Worm (Caenorhabditis elegans) whole organism, early embryonic: Measurements from ENCODE around the gene clec-191.

Experiments used
- F13C5.2 ChIP-seq: sonication (generic microtip); optimal IDR thresholded peaks from 2 replicates; lab custom pipeline; 2017; ENCODE audit warnings: mild to moderate bottlenecking, missing genetic modification characterization, inconsistent platforms, missing compliant biosample characterization
- ama-1 ChIP-seq: fragments of 150-350 bp; optimal IDR thresholded peaks from 2 replicates; lab custom pipeline; 2014
- ceh-13 ChIP-seq: fragments of 200-800 bp; sonication (Bioruptor generic); optimal IDR thresholded peaks from 2 replicates; lab custom pipeline; 2018; ENCODE audit warnings: mild to moderate bottlenecking, missing genetic modification characterization, missing compliant biosample characterization
- ceh-36 ChIP-seq: sonication (generic microtip); optimal IDR thresholded peaks from 2 replicates; lab custom pipeline; 2016; ENCODE audit warnings: missing genetic modification characterization, inconsistent platforms, missing compliant biosample characterization
- ets-7 ChIP-seq: sonication (generic microtip); optimal IDR thresholded peaks from 2 replicates; lab custom pipeline; 2016; ENCODE audit warnings: missing genotype, missing genetic modification characterization, missing compliant biosample characterization
- scrt-1 ChIP-seq: fragments of 200-800 bp; sonication (Bioruptor generic); IDR thresholded peaks from 2 replicates; pipeline ENCODE4 v1.3.6; 2022; ENCODE audit warnings: missing genetic modification characterization, missing compliant biosample characterization
- tbx-37 ChIP-seq: fragments of 200-800 bp; sonication (Bioruptor generic); conservative IDR thresholded peaks from 2 replicates; pipeline ENCODE4 v1.3.6; 2022; ENCODE audit warnings: missing genetic modification reagents, missing genetic modification characterization, missing compliant biosample characterization

DNA sequence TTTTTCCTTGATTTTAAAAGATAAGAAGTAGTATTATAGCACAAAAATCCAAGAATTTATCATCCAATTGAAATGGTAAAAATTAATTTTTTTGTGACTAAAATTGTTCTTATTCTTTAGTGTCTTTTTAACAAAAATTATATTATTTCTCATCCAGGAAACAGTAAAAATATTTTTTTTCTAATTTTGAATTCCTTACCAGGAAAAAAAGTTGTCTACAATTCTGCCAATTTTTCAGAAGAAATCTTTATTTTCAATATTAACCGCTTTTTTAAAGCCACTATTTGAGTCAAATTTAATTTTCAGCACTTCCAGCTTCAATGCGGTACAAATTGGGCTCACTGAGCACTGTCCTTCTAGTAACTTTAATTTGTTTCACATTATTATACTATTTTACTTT, 9.6 kb downstream of the clec-191 start, which contains the start of gene F38C2.4:
- TF ChIP-seq ama-1 (lab: Kevin White, UChicago) (no peak), ets-7 (tag; lab: Kevin White, UChicago) (no peak), tbx-37 (GFP tag; lab: Robert Waterston, UW) (no peak), scrt-1 (GFP tag; lab: Robert Waterston, UW) (no peak), ceh-36 (no peak), F13C5.2 (tag; lab: Kevin White, UChicago) (no peak), ceh-13 (GFP tag; lab: Kevin White, UChicago) (no peak)
